Fruit fly (Drosophila melanogaster) Kc167 (cell line): ENCODE measurements around the gene ssh.

ENCODE experiments used
- psq ChIP-seq: fragments of >200 bp; optimal IDR thresholded peaks from 2 replicates; lab custom pipeline; 2017; ENCODE audit warnings: missing external identifiers
- ttk ChIP-seq: sonication (Bioruptor generic); optimal IDR thresholded peaks from 2 replicates; lab custom pipeline; 2017; ENCODE audit warnings: missing external identifiers

DNA sequence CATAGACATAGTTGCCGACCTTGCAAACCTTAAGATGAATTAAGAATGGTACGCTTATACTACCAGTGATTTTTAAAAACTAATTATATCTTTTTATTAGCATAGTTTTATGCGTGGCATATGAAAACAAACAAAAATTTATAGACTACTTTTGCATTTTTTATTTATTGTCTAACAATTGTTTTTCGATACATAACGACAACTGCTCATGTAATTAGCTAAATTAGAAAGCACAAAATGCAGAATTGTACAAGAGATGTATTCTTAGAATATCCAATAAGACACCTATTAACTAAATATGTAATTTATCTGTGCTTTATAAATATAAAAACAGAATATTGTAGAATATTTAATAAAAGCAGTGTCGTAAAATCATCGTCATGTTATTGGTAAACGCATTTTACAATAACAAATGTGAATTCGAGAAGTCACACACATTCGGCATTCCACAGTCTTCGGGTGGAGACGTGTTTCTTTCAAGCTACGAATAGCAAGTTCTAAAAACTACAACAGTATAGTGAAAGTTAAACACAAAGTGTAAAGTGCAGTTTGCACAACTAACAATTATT is 17.9 kb downstream of the ssh start:
- TF ChIP-seq ttk (no peak), psq (no peak)
